Worm (Caenorhabditis elegans): ENCODE measurements around the gene srw-11.

Gene srw-11

DNA sequence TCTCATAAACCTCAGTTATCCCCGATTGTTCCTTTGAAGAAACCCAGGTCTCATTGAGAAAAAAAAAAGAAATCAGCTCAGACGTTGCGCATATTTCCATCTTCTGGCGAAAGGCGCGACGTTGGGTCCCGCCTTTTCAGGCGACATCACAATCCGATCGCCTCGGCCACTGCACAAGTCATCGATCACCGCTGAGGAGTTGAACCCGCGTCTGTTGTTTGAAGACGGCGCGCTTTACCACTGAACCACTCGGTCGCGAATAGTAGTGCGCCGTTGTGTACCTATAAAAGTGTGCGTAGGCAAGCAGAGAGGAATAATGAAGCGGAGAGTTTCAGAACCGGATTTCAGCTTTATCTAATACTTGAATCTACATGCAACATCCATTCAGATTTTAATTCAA is 49.2 kb downstream of the srw-11 start, which contains the start of gene Y75B12B.11 (continued):
- TF ChIP-seq pha-4 (tag; optimal IDR thresholded peaks at IDR 0.05) (no peak), hlh-6 (tag; optimal IDR thresholded peaks at IDR 0.05) (peak; percentile 92), nhr-232 (tag; optimal IDR thresholded peaks at IDR 0.05) (peak; percentile 84), ref-2 (tag; optimal IDR thresholded peaks at IDR 0.05) (peak; percentile 87), ceh-22 (tag; optimal IDR thresholded peaks at IDR 0.05) (no peak), K09A11.1 (tag; optimal IDR thresholded peaks at IDR 0.05; ENCODE audit: insufficient read depth) (peak; percentile 77), ahr-1 (tag; optimal IDR thresholded peaks at IDR 0.05) (peak; percentile 71), unc-55 (GFP tag; optimal IDR thresholded peaks at IDR 0.05) (peak; percentile 8), unc-42 (tag; optimal IDR thresholded peaks at IDR 0.05) (no peak), dmd-4 (tag; optimal IDR thresholded peaks at IDR 0.05; ENCODE audit: borderline replicate concordance) (peak; percentile 86), pag-3 (tag; optimal IDR thresholded peaks at IDR 0.05; ENCODE audit: borderline replicate concordance) (no peak), gmeb-2 (tag; optimal IDR thresholded peaks at IDR 0.05) (peak; percentile 80), pros-1 (tag; optimal IDR thresholded peaks at IDR 0.05) (peak; percentile 47), ceh-24 (tag; optimal IDR thresholded peaks at IDR 0.05) (peak; percentile 84), madf-2 (tag; optimal IDR thresholded peaks at IDR 0.05) (peak; percentile 85), ceh-34 (tag; optimal IDR thresholded peaks at IDR 0.05) (peak; percentile 88), mec-3 (tag; optimal IDR thresholded peaks at IDR 0.05; ENCODE audit: borderline replicate concordance) (peak; percentile 26), tbx-7 (tag; optimal IDR thresholded peaks at IDR 0.05) (peak; percentile 59), hlh-8 (tag; optimal IDR thresholded peaks at IDR 0.05) (peak; percentile 84), pha-2 (tag; optimal IDR thresholded peaks at IDR 0.05) (peak; percentile 90), eyg-1 (tag; optimal IDR thresholded peaks at IDR 0.05) (peak; percentile 87), syd-9 (tag; optimal IDR thresholded peaks at IDR 0.05) (peak; percentile 91), Y22D7AL.16 (tag; optimal IDR thresholded peaks at IDR 0.05) (peak; percentile 77), lim-6 (tag; optimal IDR thresholded peaks at IDR 0.05) (peak; percentile 46), sox-2 (GFP tag; IDR thresholded peaks at IDR 0.05) (peak; percentile 62; the same call in 1 of the 2 replicates), C08G9.2 (tag; optimal IDR thresholded peaks at IDR 0.05) (peak; percentile 82), lin-11 (tag; optimal IDR thresholded peaks at IDR 0.05) (peak; percentile 81), F13H6.1 (tag; optimal IDR thresholded peaks at IDR 0.05) (peak; percentile 81), tbx-2 (tag; optimal IDR thresholded peaks at IDR 0.05) (peak; percentile 86), sdc-2 (tag; optimal IDR thresholded peaks at IDR 0.05) (peak; percentile 84), ceh-48 (tag; optimal IDR thresholded peaks at IDR 0.05) (peak; percentile 74), pat-9 (tag; optimal IDR thresholded peaks at IDR 0.05) (peak; percentile 88), sox-4 (tag; optimal IDR thresholded peaks at IDR 0.05) (peak; percentile 87), ceh-45 (GFP tag; IDR thresholded peaks at IDR 0.05) (peak; percentile 81), elt-4 (tag; optimal IDR thresholded peaks at IDR 0.05) (peak; percentile 82), dve-1 (tag; optimal IDR thresholded peaks at IDR 0.05) (peak; percentile 87), npax-4 (tag; optimal IDR thresholded peaks at IDR 0.05) (peak; percentile 74), ceh-30 (tag; optimal IDR thresholded peaks at IDR 0.05) (peak; percentile 82), odd-2 (tag; optimal IDR thresholded peaks at IDR 0.05) (no peak), ets-4 (tag; optimal IDR thresholded peaks at IDR 0.05) (peak; percentile 69), fkh-10 (GFP tag; optimal IDR thresholded peaks at IDR 0.05) (no peak)

DNA sequence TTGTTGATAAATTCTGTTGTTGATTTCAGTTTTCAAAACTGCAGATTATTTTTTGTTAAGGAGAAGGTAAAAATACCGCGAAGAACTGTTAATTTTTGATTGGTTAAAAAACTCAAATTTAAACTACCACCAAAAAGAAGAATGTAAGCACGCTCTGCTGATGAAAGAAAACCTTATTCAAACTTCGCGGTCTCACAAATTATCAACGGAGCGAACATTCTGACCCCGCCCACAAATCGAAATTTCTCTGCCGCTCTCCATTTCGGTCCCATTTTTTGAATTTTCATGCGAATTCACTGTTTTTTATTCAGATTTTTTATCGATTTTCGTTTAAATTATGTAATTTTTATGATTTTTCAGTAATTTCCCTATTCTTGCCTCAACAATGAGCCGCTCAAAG is 50.5 kb downstream of the srw-11 start, which contains the start of gene cyn-3:
Gene cyn-3, plus strand, starts transcription at position 361 of the 400 bp plus-strand sequence.
- TF ChIP-seq dve-1 (tag; optimal IDR thresholded peaks at IDR 0.05) (peak; percentile 58), ama-1 (optimal IDR thresholded peaks at IDR 0.05) (no peak), pros-1 (tag; optimal IDR thresholded peaks at IDR 0.05) (peak; percentile 12), ceh-9 (tag; optimal IDR thresholded peaks at IDR 0.05) (no peak), T23F11.4 (GFP tag; optimal IDR thresholded peaks at IDR 0.05) (no peak), fkh-6 (tag; optimal IDR thresholded peaks at IDR 0.05) (no peak), zip-5 (tag; optimal IDR thresholded peaks at IDR 0.05) (no peak), fax-1 (tag; optimal IDR thresholded peaks at IDR 0.05) (no peak), lin-11 (tag; optimal IDR thresholded peaks at IDR 0.05) (no peak), ceh-31 (tag; optimal IDR thresholded peaks at IDR 0.05) (peak; percentile 63), nfya-1 (tag; optimal IDR thresholded peaks at IDR 0.05) (peak; percentile 66), hlh-13 (GFP tag; optimal IDR thresholded peaks at IDR 0.05) (no peak), K02D7.2 (tag; optimal IDR thresholded peaks at IDR 0.05) (no peak), sdc-2 (tag; optimal IDR thresholded peaks at IDR 0.05) (no peak), ttx-3 (tag; optimal IDR thresholded peaks at IDR 0.05) (no peak), F13H6.1 (tag; optimal IDR thresholded peaks at IDR 0.05) (no peak), pat-9 (tag; optimal IDR thresholded peaks at IDR 0.05) (no peak), ceh-24 (tag; optimal IDR thresholded peaks at IDR 0.05) (no peak), C08G9.2 (tag; optimal IDR thresholded peaks at IDR 0.05) (no peak), nhr-11 (tag; optimal IDR thresholded peaks at IDR 0.05) (no peak), ceh-18 (tag; optimal IDR thresholded peaks at IDR 0.05) (peak; percentile 36), ceh-48 (tag; optimal IDR thresholded peaks at IDR 0.05) (peak; percentile 30)
